Fruit fly (Drosophila melanogaster) whole organism, adult: ENCODE measurements around the gene CG14322.

ENCODE experiments used
- CG11617 ChIP-seq: fragments of 200-800 bp; sonication (Bioruptor generic); optimal IDR thresholded peaks from 2 replicates; lab custom pipeline; 2017; ENCODE audit warnings: mild to moderate bottlenecking, missing biosample characterization, missing genetic modification reagents, missing genetic modification characterization
- CG12768 ChIP-seq: fragments of 200-800 bp; sonication (Bioruptor generic); optimal IDR thresholded peaks from 2 replicates; lab custom pipeline; 2017; ENCODE audit warnings: missing biosample characterization, missing genetic modification characterization, mild to moderate bottlenecking, moderate library complexity, missing genetic modification reagents
- CG14711 ChIP-seq: fragments of 200-800 bp; sonication (Bioruptor generic); optimal IDR thresholded peaks from 2 replicates; lab custom pipeline; 2018; ENCODE audit warnings: missing biosample characterization, mild to moderate bottlenecking, missing genetic modification characterization, moderate library complexity
- CG1620 ChIP-seq: fragments of 200-800 bp; sonication (Bioruptor generic); optimal IDR thresholded peaks from 2 replicates; lab custom pipeline; 2016; ENCODE audit warnings: missing biosample characterization, missing genetic modification characterization
- CG33017 ChIP-seq: fragments of 200-800 bp; sonication (Bioruptor generic); optimal IDR thresholded peaks from 2 replicates; lab custom pipeline; 2018; ENCODE audit warnings: missing biosample characterization, mild to moderate bottlenecking, missing genetic modification characterization, moderate library complexity
- CG5204 ChIP-seq: fragments of 200-800 bp; sonication (Bioruptor generic); optimal IDR thresholded peaks from 2 replicates; lab custom pipeline; 2016; ENCODE audit warnings: missing biosample characterization, missing genetic modification characterization
- CG7045 ChIP-seq: fragments of 200-800 bp; sonication (Bioruptor generic); optimal IDR thresholded peaks from 2 replicates; lab custom pipeline; 2017; ENCODE audit warnings: missing biosample characterization, mild to moderate bottlenecking, missing genetic modification characterization
- CG7101 ChIP-seq: fragments of 200-800 bp; sonication (Bioruptor generic); optimal IDR thresholded peaks from 2 replicates; lab custom pipeline; 2018; ENCODE audit warnings: missing biosample characterization, mild to moderate bottlenecking, missing genetic modification characterization, moderate library complexity
- Clk ChIP-seq: fragments of 200-800 bp; sonication (Bioruptor generic); optimal IDR thresholded peaks from 2 replicates; lab custom pipeline; 2017; ENCODE audit warnings: missing biosample characterization, missing genetic modification characterization
- Crg-1 ChIP-seq: fragments of 200-800 bp; sonication (Bioruptor generic); optimal IDR thresholded peaks from 2 replicates; lab custom pipeline; 2016; ENCODE audit warnings: missing biosample characterization, missing genetic modification characterization
- Hr96 ChIP-seq: fragments of 200-800 bp; sonication (Bioruptor generic); optimal IDR thresholded peaks from 2 replicates; lab custom pipeline; 2016; ENCODE audit warnings: missing biosample characterization, missing genetic modification characterization
- Mnt ChIP-seq: fragments of 200-800 bp; sonication (Bioruptor generic); optimal IDR thresholded peaks from 2 replicates; lab custom pipeline; 2016; ENCODE audit warnings: missing biosample characterization, mild to moderate bottlenecking, missing genetic modification characterization
- bab1 ChIP-seq: fragments of 200-800 bp; sonication (Bioruptor generic); optimal IDR thresholded peaks from 3 replicates; lab custom pipeline; 2019; ENCODE audit warnings: missing biosample characterization, mild to moderate bottlenecking, missing genetic modification characterization, moderate library complexity
- cic ChIP-seq: fragments of 200-800 bp; sonication (Bioruptor generic); optimal IDR thresholded peaks from 2 replicates; lab custom pipeline; 2017; ENCODE audit warnings: missing biosample characterization, mild to moderate bottlenecking, missing genetic modification characterization, moderate library complexity
- cnc ChIP-seq, 2 experiments: fragments of >200 bp; optimal IDR thresholded peaks; 2 replicates each; lab custom pipeline; 2017
- kay ChIP-seq: fragments of 200-800 bp; sonication (Bioruptor generic); peaks from one replicate; lab custom pipeline; 2016; ENCODE audit warnings: missing biosample characterization, missing genetic modification characterization, borderline replicate concordance
- ovo ChIP-seq: fragments of 200-800 bp; sonication (Bioruptor generic); optimal IDR thresholded peaks from 2 replicates; lab custom pipeline; 2016; ENCODE audit warnings: missing biosample characterization, missing genetic modification characterization
- pad ChIP-seq: fragments of 200-800 bp; sonication (Bioruptor generic); optimal IDR thresholded peaks from 3 replicates; lab custom pipeline; 2017; ENCODE audit warnings: missing biosample characterization, missing genetic modification characterization, mild to moderate bottlenecking, moderate library complexity, missing genetic modification reagents
- tj ChIP-seq: fragments of 200-800 bp; sonication (Bioruptor generic); optimal IDR thresholded peaks from 3 replicates; lab custom pipeline; 2017; ENCODE audit warnings: missing biosample characterization, mild to moderate bottlenecking, missing genetic modification characterization, moderate library complexity
- toe ChIP-seq: fragments of 200-800 bp; sonication (Bioruptor generic); optimal IDR thresholded peaks from 2 replicates; lab custom pipeline; 2016; ENCODE audit warnings: missing biosample characterization, missing genetic modification characterization

Gene CG14322

DNA sequence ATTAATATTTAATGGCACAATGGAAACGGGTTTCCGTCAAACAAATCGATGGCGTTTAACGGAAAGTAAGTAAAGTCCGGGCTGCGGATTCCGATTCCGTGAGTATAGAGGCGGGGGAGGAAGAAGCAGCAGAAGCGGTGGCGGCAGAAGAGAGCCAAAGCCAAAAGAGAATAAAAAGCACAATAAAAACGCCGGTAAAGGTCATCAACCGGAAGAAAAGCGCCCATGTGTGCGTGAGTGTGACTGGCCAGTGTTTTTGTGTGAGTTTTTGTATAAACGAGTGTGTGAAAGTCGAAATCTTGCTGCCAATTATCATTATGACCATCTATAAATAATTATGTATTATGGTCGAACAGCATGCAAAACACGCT lies 32.8 kb downstream of the CG14322 start:
- TF ChIP-seq ovo (GFP tag; lab: Kevin White, UChicago), result no peak
- TF ChIP-seq pad, result no peak
- TF ChIP-seq CG1620, result no peak
- TF ChIP-seq CG7045 (GFP tag; lab: Kevin White, UChicago), result no peak
- TF ChIP-seq kay (GFP tag; lab: Kevin White, UChicago), result no peak
- no peak for TF ChIP-seq CG11617 (GFP tag; lab: Kevin White, UChicago)
- TF ChIP-seq Clk (GFP tag; lab: Kevin White, UChicago), result no peak

DNA sequence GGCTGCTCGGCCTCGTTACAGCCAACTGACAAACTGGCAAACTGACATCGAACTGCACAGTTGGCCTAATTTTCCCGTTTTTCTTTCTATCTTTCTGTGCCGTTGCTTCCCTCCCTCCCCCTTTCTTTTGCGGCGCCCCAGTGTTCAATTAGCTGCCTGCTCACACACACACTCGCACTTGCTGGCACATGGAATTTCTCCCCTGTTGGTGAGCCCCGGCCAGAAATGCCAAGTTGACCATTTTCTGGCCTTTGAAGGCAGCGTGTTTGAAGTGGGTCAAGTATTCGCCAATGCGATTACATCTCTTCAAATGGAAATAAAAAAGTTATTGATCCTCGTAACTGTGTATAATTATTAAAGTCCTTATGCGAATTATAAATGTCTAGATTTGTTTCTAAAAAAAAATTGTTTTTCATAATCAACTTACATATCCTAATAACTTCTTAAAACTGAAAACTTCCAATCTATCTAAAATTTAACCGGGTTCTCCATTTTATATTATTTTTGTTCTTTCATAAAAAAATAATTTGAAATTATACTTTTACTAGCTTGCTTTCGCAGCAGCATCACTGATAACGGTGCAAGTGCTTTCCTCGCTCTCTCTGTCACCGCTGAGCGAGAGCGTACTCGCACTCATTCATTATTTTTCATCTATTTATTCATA lies 33.3 kb downstream of the CG14322 start:
- TF ChIP-seq bab1 (peak; percentile 25), Clk (GFP tag; lab: Kevin White, UChicago) (peak; percentile 35), ovo (GFP tag; lab: Kevin White, UChicago) (peak; percentile 18), CG33017 (tag; lab: Kevin White, UChicago) (peak; percentile 43), CG7101 (tag; lab: Kevin White, UChicago) (peak; percentile 24), CG11617 (GFP tag; lab: Kevin White, UChicago) (peak; percentile 72), toe (GFP tag; lab: Kevin White, UChicago) (no peak), tj (GFP tag; lab: Kevin White, UChicago) (peak; percentile 75), Crg-1 (GFP tag; lab: Kevin White, UChicago) (peak; percentile 6), cnc (optimal IDR thresholded peaks at IDR 0.05; lab: Kevin White, UChicago) (no peak), pad (peak; percentile 52), kay (GFP tag; lab: Kevin White, UChicago) (peak; percentile 30), CG12768 (GFP tag; lab: Kevin White, UChicago) (peak; percentile 18), Hr96 (GFP tag; lab: Kevin White, UChicago) (no peak), CG1620 (peak; percentile 3), cic (no peak), Mnt (GFP tag; lab: Kevin White, UChicago) (peak; percentile 74), CG5204 (GFP tag; lab: Kevin White, UChicago) (no peak), CG7045 (GFP tag; lab: Kevin White, UChicago) (peak; percentile 28), CG14711 (peak; percentile 11)

DNA sequence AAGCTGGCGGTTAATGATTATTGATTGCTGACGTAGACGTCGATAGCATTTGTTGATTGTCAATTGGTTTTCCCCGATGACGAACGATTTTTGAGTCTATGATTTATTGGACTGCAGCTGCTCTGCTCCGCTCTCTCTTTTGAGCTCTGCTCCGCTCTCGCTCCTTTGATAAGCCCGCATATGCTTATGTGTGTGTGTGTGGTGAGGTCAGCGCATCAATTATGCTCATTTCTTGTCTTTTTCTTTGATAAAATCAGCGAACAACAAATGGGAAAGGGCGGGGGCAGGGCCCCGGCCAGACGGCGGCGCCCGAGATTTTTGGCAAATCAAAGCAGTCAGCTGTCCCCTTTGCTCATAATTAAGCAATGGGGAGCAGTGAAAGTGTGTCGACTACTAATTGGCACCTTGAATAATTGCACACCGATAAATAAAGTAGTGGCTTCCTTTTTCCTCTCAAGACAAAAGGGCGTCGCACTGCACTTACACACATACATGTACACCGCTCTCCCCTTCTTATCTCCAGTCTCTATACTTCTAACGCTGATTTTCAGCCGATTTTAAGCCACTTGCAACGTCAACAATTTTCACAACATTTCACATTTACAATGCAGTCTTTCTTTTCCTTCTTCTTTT lies 34.2 kb downstream of the CG14322 start:
- TF ChIP-seq cnc (optimal IDR thresholded peaks at IDR 0.05; lab: Kevin White, UChicago) (no peak), CG5204 (GFP tag; lab: Kevin White, UChicago) (no peak), bab1 (no peak), Hr96 (GFP tag; lab: Kevin White, UChicago) (no peak), CG1620 (no peak), cic (no peak), CG14711 (no peak)

DNA sequence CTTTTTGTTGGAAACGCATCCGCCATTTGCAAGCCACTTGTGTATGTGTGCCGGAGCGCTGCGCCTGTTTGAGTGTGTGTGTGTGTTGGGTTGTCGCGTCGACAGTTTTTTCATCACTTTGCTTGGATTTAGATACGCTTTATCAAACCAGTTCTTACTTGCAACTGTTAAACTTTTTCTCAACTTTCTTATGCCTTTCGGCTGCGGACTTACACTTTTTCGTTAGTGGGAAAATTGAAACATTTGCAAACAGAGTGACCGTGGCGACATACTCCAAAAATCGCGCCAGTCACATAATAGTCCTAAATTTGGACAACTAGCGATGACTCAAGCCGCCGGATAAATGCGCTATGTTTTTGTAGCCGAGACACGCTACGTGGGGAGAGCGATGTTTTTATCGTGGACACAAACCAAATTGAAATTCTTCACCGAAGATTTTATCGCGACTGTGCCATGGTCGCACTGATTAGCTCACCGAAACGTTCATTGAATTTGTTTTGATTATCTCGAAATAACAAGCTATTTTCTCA lies 34.8 kb downstream of the CG14322 start, which contains the start of the genes alt and CG7655:
Gene alt, minus strand, starts transcription at position 272 of the 530 bp plus-strand sequence.
Gene CG7655, plus strand, starts transcription at position 426 of the 530 bp plus-strand sequence.
- TF ChIP-seq CG33017 (tag; lab: Kevin White, UChicago), result no peak
- TF ChIP-seq Mnt (GFP tag; lab: Kevin White, UChicago), result no peak
- TF ChIP-seq kay (GFP tag; lab: Kevin White, UChicago), result no peak
- TF ChIP-seq CG7101 (tag; lab: Kevin White, UChicago), result peak; percentile 28
- TF ChIP-seq CG14711, result peak; percentile 65
- peak; percentile 10 for TF ChIP-seq CG1620
- TF ChIP-seq ovo (GFP tag; lab: Kevin White, UChicago), result no peak
- TF ChIP-seq bab1, result peak; percentile 26
- no peak for TF ChIP-seq CG12768 (GFP tag; lab: Kevin White, UChicago)
- no peak for TF ChIP-seq CG7045 (GFP tag; lab: Kevin White, UChicago)
- TF ChIP-seq CG5204 (GFP tag; lab: Kevin White, UChicago), result no peak
- no peak for TF ChIP-seq Hr96 (GFP tag; lab: Kevin White, UChicago)
- TF ChIP-seq Crg-1 (GFP tag; lab: Kevin White, UChicago), result peak; percentile 37
- peak; percentile 76 for TF ChIP-seq tj (GFP tag; lab: Kevin White, UChicago)
- no peak for TF ChIP-seq toe (GFP tag; lab: Kevin White, UChicago)
- peak; percentile 31 for TF ChIP-seq CG11617 (GFP tag; lab: Kevin White, UChicago)
- TF ChIP-seq pad, result no peak
- no peak for TF ChIP-seq cnc (optimal IDR thresholded peaks at IDR 0.05; lab: Kevin White, UChicago)
- peak; percentile 57 for TF ChIP-seq cic
- TF ChIP-seq Clk (GFP tag; lab: Kevin White, UChicago), result no peak

DNA sequence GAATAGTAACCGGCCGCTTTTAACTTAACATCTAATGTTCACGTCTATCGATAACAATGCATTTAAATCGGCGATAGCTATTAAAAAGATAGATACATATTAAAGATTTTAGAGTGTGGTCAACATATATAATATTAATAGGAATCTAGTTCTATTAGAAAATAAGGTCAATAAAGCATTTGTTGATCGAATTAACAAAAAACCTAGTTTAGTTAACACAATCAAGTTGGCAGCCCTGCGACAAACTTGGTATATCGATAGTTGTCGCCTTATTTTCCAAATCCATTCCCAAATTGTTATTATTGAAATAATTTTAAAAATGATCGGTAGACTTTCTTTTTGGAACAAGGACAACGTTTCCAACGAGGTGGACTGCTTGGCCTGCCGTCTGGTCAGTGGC lies 37.4 kb downstream of the CG14322 start, which contains the start of the genes CG31251 and CG31360:
Gene CG31251, minus strand, starts transcription at position 62 of the 400 bp plus-strand sequence.
Gene CG31360, plus strand, starts transcription at position 244 of the 400 bp plus-strand sequence.
- TF ChIP-seq CG7101 (tag; lab: Kevin White, UChicago) (peak; percentile 13), bab1 (peak; percentile 4), CG7045 (GFP tag; lab: Kevin White, UChicago) (no peak), Clk (GFP tag; lab: Kevin White, UChicago) (no peak), CG14711 (peak; percentile 39)

DNA sequence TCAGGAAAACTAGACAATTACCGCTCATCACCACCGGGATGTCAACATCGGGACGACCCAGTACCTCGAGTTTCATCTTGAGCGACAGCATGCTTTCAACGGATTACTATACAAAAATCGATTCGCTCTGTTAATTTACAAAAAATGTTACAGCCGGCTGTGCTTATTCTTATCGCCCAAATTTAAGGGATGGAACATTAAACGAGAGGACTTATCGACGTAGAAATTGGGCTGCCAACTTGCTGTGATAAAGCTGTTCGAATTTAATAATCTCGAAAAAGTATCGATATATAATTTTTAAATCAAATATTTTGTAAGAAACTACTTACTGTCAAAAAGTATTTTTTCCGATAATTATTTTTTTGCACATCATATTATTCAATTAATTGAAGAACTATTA lies 39.4 kb downstream of the CG14322 start, which contains the start of gene CG31249:
Gene CG31249, minus strand, starts transcription at position 197 of the 400 bp plus-strand sequence.
- TF ChIP-seq bab1, result peak; percentile 49
- TF ChIP-seq CG7101 (tag; lab: Kevin White, UChicago), result peak; percentile 22
- TF ChIP-seq Crg-1 (GFP tag; lab: Kevin White, UChicago), result peak; percentile 16
- no peak for TF ChIP-seq tj (GFP tag; lab: Kevin White, UChicago)
- TF ChIP-seq Clk (GFP tag; lab: Kevin White, UChicago), result no peak
